Fruit fly (Drosophila melanogaster): ENCODE results near the gene tsl.

- no peak for TF ChIP-seq CG8478 (optimal IDR thresholded peaks at IDR 0.05)
- TF ChIP-seq CTCF (optimal IDR thresholded peaks at IDR 0.05) = no peak
Measured at dm6 chr3R:21781448-21781847, 888 bp downstream of the tsl start.

Measured in S2 (cell line).